Worm (Caenorhabditis elegans): ENCODE results near the gene C31H2.14.
A peak's percentile ranks its signal among the peaks of the same experiment; 100 is the strongest.

ce11 chrX:5100738-5101379 is 47.2 kb upstream of the C31H2.14 start, which contains the start of gene vit-2:
- TF ChIP-seq hlh-12 (tag; optimal IDR thresholded peaks at IDR 0.05): no peak
- peak; percentile 30; the same call in 1 of the 2 replicates for TF ChIP-seq madf-6 (GFP tag; IDR thresholded peaks at IDR 0.05)
- no peak for TF ChIP-seq F55B11.4 (tag; optimal IDR thresholded peaks at IDR 0.05; ENCODE audit: borderline replicate concordance, insufficient read depth)
- no peak for TF ChIP-seq akir-1 (GFP tag; optimal IDR thresholded peaks at IDR 0.05)
- TF ChIP-seq unc-62 (GFP tag; optimal IDR thresholded peaks at IDR 0.05): peak; percentile 86
- no peak for TF ChIP-seq snpc-4 (GFP tag; optimal IDR thresholded peaks at IDR 0.05)
- TF ChIP-seq snpc-4 (tag; optimal IDR thresholded peaks at IDR 0.05): peak in 1 of 4 experiments; percentile 16
- TF ChIP-seq atf-7 (tag; optimal IDR thresholded peaks at IDR 0.05): peak; percentile 45
- no peak for TF ChIP-seq him-1 (tag; optimal IDR thresholded peaks at IDR 0.05)
- no peak for TF ChIP-seq snpc-1.3 (tag; optimal IDR thresholded peaks at IDR 0.05; ENCODE audit: insufficient read depth)
- no peak for TF ChIP-seq bed-2 (GFP tag; IDR thresholded peaks at IDR 0.05)

Data from whole organism, young adult.